Fruit fly (Drosophila melanogaster): Measurements from ENCODE around the gene Jig.

Gene Jig

dm6 chr3R:14569411-14570107 lies 8.8 kb downstream of the Jig start, which contains the start of gene Cys (continued):
- TF ChIP-seq row (GFP tag; IDR thresholded peaks at IDR 0.05): no peak; the same call in 2 of the 3 replicates
- TF ChIP-seq Gug (GFP tag; IDR thresholded peaks at IDR 0.05): no peak
- TF ChIP-seq CG2875 (GFP tag; optimal IDR thresholded peaks at IDR 0.05): peak; percentile 10
- TF ChIP-seq amos (GFP tag; IDR thresholded peaks at IDR 0.05; ENCODE audit: partially characterized antibody): peak; percentile 26; the same call in 1 of the 2 replicates
- no peak for TF ChIP-seq CG17802 (tag; optimal IDR thresholded peaks at IDR 0.05)
- no peak for TF ChIP-seq Nf-YA (GFP tag; IDR thresholded peaks at IDR 0.05)
- TF ChIP-seq CG5245 (GFP tag; optimal IDR thresholded peaks at IDR 0.05): no peak
- no peak for TF ChIP-seq nau (GFP tag; optimal IDR thresholded peaks at IDR 0.05)
- TF ChIP-seq Chrac-16 (GFP tag; optimal IDR thresholded peaks at IDR 0.05): no peak
- TF ChIP-seq CG1603 (tag; optimal IDR thresholded peaks at IDR 0.05): peak; percentile 13
- peak in 1 of 2 experiments; percentile 74 for TF ChIP-seq Hr78 (GFP tag; optimal IDR thresholded peaks at IDR 0.05)
- TF ChIP-seq wor (GFP tag; IDR thresholded peaks at IDR 0.05): no peak
- TF ChIP-seq wek (GFP tag; optimal IDR thresholded peaks at IDR 0.05): no peak
- peak; percentile 23 for TF ChIP-seq CG8388 (GFP tag; optimal IDR thresholded peaks at IDR 0.05)
- TF ChIP-seq z (GFP tag; IDR thresholded peaks at IDR 0.05): 0 out of 3 replicates have a peak, but pooled peaks have one; percentile 61
- no peak for TF ChIP-seq HLH3B (GFP tag; IDR thresholded peaks at IDR 0.05)
- TF ChIP-seq Taf1 (GFP tag; IDR thresholded peaks at IDR 0.05): no peak
- TF ChIP-seq Dip3 (GFP tag; optimal IDR thresholded peaks at IDR 0.05): no peak
- TF ChIP-seq CG13424 (tag; optimal IDR thresholded peaks at IDR 0.05): no peak
- TF ChIP-seq MTF-1 (GFP tag; optimal IDR thresholded peaks at IDR 0.05; ENCODE audit: borderline replicate concordance): no peak
- peak; percentile 70; the same call in 2 of the 3 replicates for TF ChIP-seq ci (GFP tag; IDR thresholded peaks at IDR 0.05)
- TF ChIP-seq seq (GFP tag; IDR thresholded peaks at IDR 0.05): no peak
- no peak for TF ChIP-seq ro (GFP tag; IDR thresholded peaks at IDR 0.05)
- no peak for TF ChIP-seq Bdp1 (GFP tag; optimal IDR thresholded peaks at IDR 0.05)
- TF ChIP-seq nerfin-2 (GFP tag; IDR thresholded peaks at IDR 0.05; ENCODE audit: partially characterized antibody): no peak
- TF ChIP-seq CG31365 (tag; optimal IDR thresholded peaks at IDR 0.05): no peak
- no peak for TF ChIP-seq CG18011 (GFP tag; optimal IDR thresholded peaks at IDR 0.05)
- peak; percentile 52 for TF ChIP-seq gem (tag; optimal IDR thresholded peaks at IDR 0.05)
- peak; percentile 16; the same call in 1 of the 2 replicates for TF ChIP-seq CG3847 (GFP tag; IDR thresholded peaks at IDR 0.05)
- TF ChIP-seq CG14050 (GFP tag; IDR thresholded peaks at IDR 0.05): no peak
- no peak for TF ChIP-seq unc-4 (GFP tag; IDR thresholded peaks at IDR 0.05; ENCODE audit: partially characterized antibody)
- TF ChIP-seq Sox100B (GFP tag; optimal IDR thresholded peaks at IDR 0.05): no peak
- TF ChIP-seq CG1647 (GFP tag; optimal IDR thresholded peaks at IDR 0.05): no peak
- TF ChIP-seq lmd (GFP tag; IDR thresholded peaks at IDR 0.05): no peak
- TF ChIP-seq dmrt99B (tag; optimal IDR thresholded peaks at IDR 0.05): peak; percentile 43
- TF ChIP-seq CG8944 (GFP tag; optimal IDR thresholded peaks at IDR 0.05): no peak
- no peak for TF ChIP-seq gt (GFP tag; IDR thresholded peaks at IDR 0.05)
- no peak for TF ChIP-seq chn (GFP tag; optimal IDR thresholded peaks at IDR 0.05)
- no peak for TF ChIP-seq Mad (GFP tag; optimal IDR thresholded peaks at IDR 0.05)
- no peak for TF ChIP-seq CG16863 (GFP tag; optimal IDR thresholded peaks at IDR 0.05)
- TF ChIP-seq eyg (GFP tag; optimal IDR thresholded peaks at IDR 0.05): no peak
- no peak for TF ChIP-seq ato (GFP tag; IDR thresholded peaks at IDR 0.05; ENCODE audit: partially characterized antibody)
- no peak for TF ChIP-seq ATbp (GFP tag; optimal IDR thresholded peaks at IDR 0.05)
- no peak for TF ChIP-seq crc (GFP tag; optimal IDR thresholded peaks at IDR 0.05)
- TF ChIP-seq CG15073 (GFP tag; optimal IDR thresholded peaks at IDR 0.05): no peak
- TF ChIP-seq Max (GFP tag; optimal IDR thresholded peaks at IDR 0.05): no peak
- no peak for TF ChIP-seq eve (GFP tag; optimal IDR thresholded peaks at IDR 0.05)
- TF ChIP-seq CG17568 (GFP tag; optimal IDR thresholded peaks at IDR 0.05): no peak
- TF ChIP-seq Bteb2 (GFP tag; optimal IDR thresholded peaks at IDR 0.05): no peak
- TF ChIP-seq CG18619 (GFP tag; optimal IDR thresholded peaks at IDR 0.05): no peak
